Worm (Caenorhabditis elegans) whole organism, L3 larva: ENCODE results near the gene dcap-2.

ENCODE experiments used
- R02D3.7 ChIP-seq: fragments of 150-350 bp; optimal IDR thresholded peaks from 2 replicates; lab custom pipeline; 2014; ENCODE audit warnings: missing biosample characterization, missing genetic modification characterization
- ZK546.5 ChIP-seq: sonication (generic microtip); optimal IDR thresholded peaks from 2 replicates; lab custom pipeline; 2017; ENCODE audit warnings: missing biosample characterization, missing genetic modification characterization
- aly-2 ChIP-seq: fragments of 150-350 bp; optimal IDR thresholded peaks from 2 replicates; lab custom pipeline; 2014; ENCODE audit warnings: missing biosample characterization, missing genetic modification characterization
- ama-1 ChIP-seq: fragments of 150-350 bp; optimal IDR thresholded peaks from 2 replicates; lab custom pipeline; 2018
- ceh-28 ChIP-seq: fragments of 150-350 bp; optimal IDR thresholded peaks from 2 replicates; lab custom pipeline; 2014; ENCODE audit warnings: missing biosample characterization, missing genetic modification reagents, missing genetic modification characterization
- ceh-82 ChIP-seq: fragments of 150-350 bp; optimal IDR thresholded peaks from 2 replicates; lab custom pipeline; 2014; ENCODE audit warnings: missing biosample characterization, missing genetic modification characterization
- ceh-9 ChIP-seq: sonication (generic microtip); optimal IDR thresholded peaks from 2 replicates; lab custom pipeline; 2018; ENCODE audit warnings: missing biosample characterization, missing genetic modification characterization
- daf-12 ChIP-seq: fragments of 150-350 bp; optimal IDR thresholded peaks from 2 replicates; lab custom pipeline; 2014; ENCODE audit warnings: missing biosample characterization, missing genetic modification reagents, missing genetic modification characterization
- egl-27 ChIP-seq: sonication (generic microtip); optimal IDR thresholded peaks from 4 replicates; lab custom pipeline; 2017; ENCODE audit warnings: missing biosample characterization, missing genetic modification reagents, missing genetic modification characterization
- egl-5 ChIP-seq: fragments of 150-350 bp; optimal IDR thresholded peaks from 2 replicates; lab custom pipeline; 2017; ENCODE audit warnings: missing biosample characterization, missing genetic modification reagents, missing genetic modification characterization, inconsistent platforms
- elt-1 ChIP-seq: fragments of 150-350 bp; optimal IDR thresholded peaks from 2 replicates; lab custom pipeline; 2014; ENCODE audit warnings: missing biosample characterization, missing genetic modification characterization
- elt-2 ChIP-seq: sonication (generic microtip); optimal IDR thresholded peaks from 2 replicates; lab custom pipeline; 2016; ENCODE audit warnings: missing genetic modification reagents, mild to moderate bottlenecking, missing genetic modification characterization, missing compliant biosample characterization
- elt-3 ChIP-seq, 3 experiments: fragments of 150-350 bp in 1 of 3; sonication (generic microtip) in 2 of 3; optimal IDR thresholded peaks; 2 replicates in 2 of 3; 4 replicates in 1 of 3; lab custom pipeline; 2014 to 2017; ENCODE audit warnings: missing biosample characterization in 3 of 3, missing genetic modification characterization in 3 of 3
- fkh-10 ChIP-seq: sonication (generic microtip); optimal IDR thresholded peaks from 2 replicates; lab custom pipeline; 2017; ENCODE audit warnings: missing biosample characterization, missing genetic modification reagents, missing genetic modification characterization
- fkh-2 ChIP-seq: fragments of 150-350 bp; optimal IDR thresholded peaks from 2 replicates; lab custom pipeline; 2014; ENCODE audit warnings: missing biosample characterization, missing genetic modification reagents, missing genetic modification characterization
- fos-1 ChIP-seq: fragments of 150-350 bp; optimal IDR thresholded peaks from 2 replicates; lab custom pipeline; 2014; ENCODE audit warnings: missing biosample characterization, missing genetic modification characterization
- hmg-11 ChIP-seq: sonication (generic microtip); optimal IDR thresholded peaks from 2 replicates; lab custom pipeline; 2016; ENCODE audit warnings: missing genetic modification characterization, missing compliant biosample characterization
- jun-1 ChIP-seq: fragments of 150-350 bp; optimal IDR thresholded peaks from 2 replicates; lab custom pipeline; 2014; ENCODE audit warnings: missing biosample characterization, missing genetic modification reagents, missing genetic modification characterization
- lin-15B ChIP-seq: fragments of 150-350 bp; optimal IDR thresholded peaks from 2 replicates; lab custom pipeline; 2014; ENCODE audit warnings: missing biosample characterization, missing genetic modification characterization
- lin-39 ChIP-seq: fragments of 150-350 bp; optimal IDR thresholded peaks from 2 replicates; lab custom pipeline; 2018; ENCODE audit warnings: missing biosample characterization, missing genetic modification reagents, missing genetic modification characterization
- lsy-12 ChIP-seq: sonication (generic microtip); optimal IDR thresholded peaks from 2 replicates; lab custom pipeline; 2016; ENCODE audit warnings: mild to moderate bottlenecking, missing genetic modification characterization, missing compliant biosample characterization
- mdl-1 ChIP-seq: fragments of 150-350 bp; optimal IDR thresholded peaks from 2 replicates; lab custom pipeline; 2014; ENCODE audit warnings: missing biosample characterization, missing genetic modification characterization
- mml-1 ChIP-seq: fragments of 150-350 bp; sonication (generic microtip); optimal IDR thresholded peaks from 3 replicates; lab custom pipeline; 2014; ENCODE audit warnings: missing biosample characterization, missing genetic modification characterization
- nfya-1 ChIP-seq: sonication (generic microtip); optimal IDR thresholded peaks from 2 replicates; lab custom pipeline; 2017; ENCODE audit warnings: missing genetic modification characterization, mild to moderate bottlenecking, missing compliant biosample characterization, antibody characterized with exemption, moderate library complexity; ENCODE audit not compliant: insufficient read depth
- nhr-11 ChIP-seq: fragments of 150-350 bp; optimal IDR thresholded peaks from 2 replicates; lab custom pipeline; 2014; ENCODE audit warnings: missing biosample characterization, missing genetic modification characterization
- nhr-12 ChIP-seq: fragments of 150-350 bp; optimal IDR thresholded peaks from 2 replicates; lab custom pipeline; 2014; ENCODE audit warnings: missing biosample characterization, missing genetic modification characterization
- nhr-237 ChIP-seq: fragments of 150-350 bp; optimal IDR thresholded peaks from 2 replicates; lab custom pipeline; 2014; ENCODE audit warnings: missing biosample characterization, missing genetic modification characterization
- nhr-28 ChIP-seq: fragments of 150-350 bp; optimal IDR thresholded peaks from 2 replicates; lab custom pipeline; 2014; ENCODE audit warnings: missing biosample characterization, missing genetic modification characterization
- nhr-43 ChIP-seq: sonication (generic microtip); optimal IDR thresholded peaks from 2 replicates; lab custom pipeline; 2016; ENCODE audit warnings: mild to moderate bottlenecking, missing genetic modification characterization, missing compliant biosample characterization; ENCODE audit not compliant: poor library complexity, severe bottlenecking
- nhr-67 ChIP-seq: fragments of 150-350 bp; optimal IDR thresholded peaks from 2 replicates; lab custom pipeline; 2014; ENCODE audit warnings: missing biosample characterization, missing genetic modification characterization
- nhr-77 ChIP-seq: fragments of 150-350 bp; optimal IDR thresholded peaks from 2 replicates; lab custom pipeline; 2014; ENCODE audit warnings: missing biosample characterization, missing genetic modification characterization
- pha-4 ChIP-seq: fragments of 150-350 bp; optimal IDR thresholded peaks from 2 replicates; lab custom pipeline; 2014; ENCODE audit warnings: missing biosample characterization, missing genetic modification reagents, missing genetic modification characterization
- pqm-1 ChIP-seq: fragments of 150-350 bp; optimal IDR thresholded peaks from 2 replicates; lab custom pipeline; 2017; ENCODE audit warnings: missing biosample characterization, missing genetic modification characterization, inconsistent platforms
- skn-1 ChIP-seq: fragments of 150-350 bp; optimal IDR thresholded peaks from 2 replicates; lab custom pipeline; 2014; ENCODE audit warnings: missing biosample characterization, missing genetic modification characterization
- tbx-2 ChIP-seq: sonication (generic microtip); optimal IDR thresholded peaks from 2 replicates; lab custom pipeline; 2016; ENCODE audit warnings: mild to moderate bottlenecking, missing genetic modification characterization, missing compliant biosample characterization
- unc-39 ChIP-seq: sonication (generic microtip); optimal IDR thresholded peaks from 4 replicates; lab custom pipeline; 2017; ENCODE audit warnings: missing biosample characterization, missing genetic modification characterization
- unc-62 ChIP-seq: fragments of 150-350 bp; sonication (generic microtip); optimal IDR thresholded peaks from 4 replicates; lab custom pipeline; 2014; ENCODE audit warnings: missing biosample characterization, missing genetic modification reagents, missing genetic modification characterization
- zag-1 ChIP-seq: fragments of 150-350 bp; optimal IDR thresholded peaks from 2 replicates; lab custom pipeline; 2014; ENCODE audit warnings: missing biosample characterization, missing genetic modification characterization
- ztf-11 ChIP-seq: fragments of 150-350 bp; optimal IDR thresholded peaks from 2 replicates; lab custom pipeline; 2014; ENCODE audit warnings: missing biosample characterization, missing genetic modification characterization
- ztf-4 ChIP-seq: fragments of 150-350 bp; optimal IDR thresholded peaks from 2 replicates; lab custom pipeline; 2014; ENCODE audit warnings: missing biosample characterization, missing genetic modification characterization

Gene dcap-2

ce11 chrIV:13554350-13554749, 32.7 kb upstream of the dcap-2 start:
- no peak for TF ChIP-seq ama-1
- no peak for TF ChIP-seq ZK546.5 (tag; lab: Kevin White, UChicago)
- TF ChIP-seq fos-1 (tag; lab: Kevin White, UChicago), result no peak
- TF ChIP-seq fkh-2 (tag; lab: Kevin White, UChicago), result no peak
- TF ChIP-seq lin-39 (tag; lab: Kevin White, UChicago), result no peak
- no peak for TF ChIP-seq unc-39 (tag; lab: Kevin White, UChicago)
- no peak for TF ChIP-seq jun-1 (tag; lab: Kevin White, UChicago)
- TF ChIP-seq R02D3.7, result no peak
- no peak for TF ChIP-seq tbx-2
- no peak for TF ChIP-seq ceh-82
- TF ChIP-seq ceh-28 (tag; lab: Kevin White, UChicago), result no peak
- no peak for TF ChIP-seq nfya-1 (tag; lab: Kevin White, UChicago)
- no peak for TF ChIP-seq aly-2 (tag; lab: Kevin White, UChicago)
- no peak for TF ChIP-seq nhr-12 (tag; lab: Kevin White, UChicago)
- no peak for TF ChIP-seq egl-27 (tag; lab: Kevin White, UChicago)
- no peak for TF ChIP-seq ztf-11 (tag; lab: Kevin White, UChicago)
- no peak for TF ChIP-seq elt-1 (tag; lab: Kevin White, UChicago)

- TF ChIP-seq ceh-82, result no peak
- no peak for TF ChIP-seq elt-3 (tag; optimal IDR thresholded peaks at IDR 0.05; lab: Kevin White, UChicago)
- TF ChIP-seq aly-2 (tag; lab: Kevin White, UChicago), result no peak
- TF ChIP-seq nhr-237 (tag; lab: Kevin White, UChicago), result no peak
- TF ChIP-seq egl-5 (tag; lab: Kevin White, UChicago), result no peak
- no peak for TF ChIP-seq lin-39 (tag; lab: Kevin White, UChicago)
- TF ChIP-seq lin-15B (tag; lab: Kevin White, UChicago), result no peak
- no peak for TF ChIP-seq nhr-67 (tag; lab: Kevin White, UChicago)
- no peak for TF ChIP-seq nhr-77 (tag; lab: Kevin White, UChicago)
- no peak for TF ChIP-seq ama-1
- TF ChIP-seq unc-62 (GFP tag; lab: Kevin White, UChicago), result no peak
- no peak for TF ChIP-seq mml-1 (tag; lab: Kevin White, UChicago)
- TF ChIP-seq ceh-28 (tag; lab: Kevin White, UChicago), result no peak
- TF ChIP-seq unc-39 (tag; lab: Kevin White, UChicago), result no peak
- TF ChIP-seq elt-2 (tag; lab: Kevin White, UChicago), result no peak
- TF ChIP-seq ZK546.5 (tag; lab: Kevin White, UChicago), result no peak
- TF ChIP-seq fkh-10 (GFP tag; lab: Kevin White, UChicago), result no peak
- no peak for TF ChIP-seq hmg-11 (tag; lab: Kevin White, UChicago)
- no peak for TF ChIP-seq elt-1 (tag; lab: Kevin White, UChicago)
Measured at ce11 chrIV:13549350-13549749, 27.7 kb upstream of the dcap-2 start.

- TF ChIP-seq zag-1 (tag; lab: Kevin White, UChicago) (no peak), daf-12 (no peak), unc-39 (tag; lab: Kevin White, UChicago) (no peak), lin-39 (tag; lab: Kevin White, UChicago) (no peak), ztf-4 (tag; lab: Kevin White, UChicago) (no peak), unc-62 (GFP tag; lab: Kevin White, UChicago) (no peak), skn-1 (tag; lab: Kevin White, UChicago) (no peak), egl-27 (tag; lab: Kevin White, UChicago) (no peak), nhr-43 (no peak), elt-2 (tag; lab: Kevin White, UChicago) (peak; percentile 62), pha-4 (tag; lab: Kevin White, UChicago) (no peak), pqm-1 (tag; lab: Kevin White, UChicago) (peak; percentile 20), ama-1 (no peak), jun-1 (tag; lab: Kevin White, UChicago) (no peak)
- TF ChIP-seq, all 47 proteins: peak for 2
Measured at ce11 chrIV:13548188-13548587, 26.5 kb upstream of the dcap-2 start, which contains the start of gene F52G2.3. F52G2.3 (minus strand) TSS chrIV:13548230.

DNA sequence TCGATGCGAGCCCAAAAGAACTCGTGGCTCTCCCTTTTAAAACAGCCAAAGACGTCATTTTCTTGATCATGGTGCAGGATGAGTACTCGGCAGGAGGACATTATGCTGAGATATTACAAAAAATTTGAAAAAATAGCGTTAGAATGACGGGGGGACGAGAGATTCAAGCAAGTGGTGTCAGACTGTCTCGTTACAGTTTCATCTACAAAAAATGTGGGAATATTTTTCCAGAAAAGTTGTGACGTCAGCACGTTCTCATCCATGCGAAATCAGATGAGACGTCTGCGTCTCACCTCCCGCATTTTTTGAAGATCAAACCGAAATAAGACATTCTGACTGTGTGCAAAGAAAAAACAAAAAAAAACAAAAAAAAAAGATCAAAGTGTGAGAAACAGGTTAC, 18.5 kb upstream of the dcap-2 start, which contains the start of gene rsd-2:
rsd-2 (minus strand) TSS at position 101 of the 400 bp plus-strand sequence.
- TF ChIP-seq skn-1 (tag; lab: Kevin White, UChicago) (no peak), mml-1 (tag; lab: Kevin White, UChicago) (no peak), lin-39 (tag; lab: Kevin White, UChicago) (no peak), elt-3 (tag; optimal IDR thresholded peaks at IDR 0.05; lab: Kevin White, UChicago) (no peak), ceh-9 (no peak), nhr-12 (tag; lab: Kevin White, UChicago) (no peak), mdl-1 (no peak), nhr-77 (tag; lab: Kevin White, UChicago) (no peak), lsy-12 (no peak), nhr-11 (no peak), zag-1 (tag; lab: Kevin White, UChicago) (no peak), unc-62 (GFP tag; lab: Kevin White, UChicago) (no peak), pha-4 (tag; lab: Kevin White, UChicago) (no peak), nhr-28 (no peak), tbx-2 (no peak)
